Worm (Caenorhabditis elegans) whole organism, L1 larva: ENCODE measurements around the gene C23G10.10.

Experiments used
- ama-1 ChIP-seq: fragments of 150-350 bp; optimal IDR thresholded peaks from 2 replicates; lab custom pipeline; 2014
- ceh-8 ChIP-seq: fragments of 200-800 bp; sonication (Bioruptor generic); optimal IDR thresholded peaks from 2 replicates; lab custom pipeline; 2018; ENCODE audit warnings: mild to moderate bottlenecking, missing genetic modification characterization, moderate library complexity, missing compliant biosample characterization
- ceh-82 ChIP-seq, 3 experiments: fragments of 150-350 bp in 1 of 3; sonication (generic microtip) in 2 of 3; optimal IDR thresholded peaks; 2 replicates each; lab custom pipeline; 2014 to 2017; ENCODE audit warnings: missing biosample characterization in 3 of 3, missing genetic modification characterization in 3 of 3
- ceh-90 ChIP-seq: sonication (generic microtip); optimal IDR thresholded peaks from 2 replicates; lab custom pipeline; 2016; ENCODE audit warnings: missing genetic modification characterization, missing compliant biosample characterization
- efl-1 ChIP-seq, 4 experiments: fragments of 150-350 bp; optimal IDR thresholded peaks in 3 of 4; peaks in 1 of 4; 1 replicate in 1 of 4; 2 replicates in 3 of 4; lab custom pipeline; 2014; ENCODE audit warnings: missing biosample characterization in 2 of 4, missing genetic modification characterization in 2 of 4, missing genetic modification reagents in 2 of 4
- elt-2 ChIP-seq: sonication (generic microtip); optimal IDR thresholded peaks from 2 replicates; lab custom pipeline; 2016; ENCODE audit warnings: missing genetic modification characterization, mild to moderate bottlenecking, inconsistent platforms, missing compliant biosample characterization, missing genetic modification reagents
- fkh-10 ChIP-seq: sonication (generic microtip); optimal IDR thresholded peaks from 2 replicates; lab custom pipeline; 2017; ENCODE audit warnings: missing biosample characterization, missing genetic modification reagents, missing genetic modification characterization
- lin-14 ChIP-seq: fragments of 200-800 bp; sonication (Bioruptor generic); optimal IDR thresholded peaks from 2 replicates; lab custom pipeline; 2018; ENCODE audit warnings: mild to moderate bottlenecking, missing genetic modification characterization, moderate library complexity, missing compliant biosample characterization
- lin-15B ChIP-seq: fragments of 150-350 bp; sonication (generic microtip); optimal IDR thresholded peaks from 3 replicates; lab custom pipeline; 2014; ENCODE audit warnings: missing biosample characterization, missing genetic modification characterization
- lin-35 ChIP-seq, 2 experiments: fragments of 150-350 bp; optimal IDR thresholded peaks; 2 replicates each; lab custom pipeline; 2014; ENCODE audit warnings: missing biosample characterization in 2 of 2, missing genetic modification characterization in 2 of 2, missing genetic modification reagents in 2 of 2
- lsy-2 ChIP-seq, 2 experiments: fragments of 150-350 bp; optimal IDR thresholded peaks; 2 replicates each; lab custom pipeline; 2014; ENCODE audit warnings: missing biosample characterization in 2 of 2, missing genetic modification characterization in 2 of 2
- mdl-1 ChIP-seq, 2 experiments: fragments of 150-350 bp; optimal IDR thresholded peaks; 2 replicates each; lab custom pipeline; 2014 to 2017; ENCODE audit warnings: missing biosample characterization in 2 of 2, missing genetic modification characterization in 2 of 2, inconsistent platforms in 1 of 2
- mep-1 ChIP-seq: fragments of 150-350 bp; optimal IDR thresholded peaks from 2 replicates; lab custom pipeline; 2014; ENCODE audit warnings: missing biosample characterization, missing genetic modification characterization
- nhr-11 ChIP-seq: fragments of 150-350 bp; optimal IDR thresholded peaks from 2 replicates; lab custom pipeline; 2014; ENCODE audit warnings: missing biosample characterization, missing genetic modification characterization
- nhr-19 ChIP-seq: fragments of 200-800 bp; sonication (Bioruptor generic); conservative IDR thresholded peaks from 2 replicates; pipeline ENCODE4 v1.3.6; 2022; ENCODE audit warnings: missing genetic modification characterization, missing compliant biosample characterization
- nhr-28 ChIP-seq: fragments of 150-350 bp; optimal IDR thresholded peaks from 2 replicates; lab custom pipeline; 2014; ENCODE audit warnings: missing biosample characterization, missing genetic modification characterization
- nhr-47 ChIP-seq: sonication (generic microtip); optimal IDR thresholded peaks from 2 replicates; lab custom pipeline; 2016; ENCODE audit warnings: mild to moderate bottlenecking, missing genetic modification characterization, moderate library complexity, missing compliant biosample characterization
- nhr-76 ChIP-seq: sonication (generic microtip); optimal IDR thresholded peaks from 2 replicates; lab custom pipeline; 2017; ENCODE audit warnings: missing biosample characterization, missing genetic modification characterization
- nhr-90 ChIP-seq: sonication (generic microtip); optimal IDR thresholded peaks from 2 replicates; lab custom pipeline; 2016; ENCODE audit warnings: mild to moderate bottlenecking, missing genetic modification characterization, missing compliant biosample characterization; ENCODE audit not compliant: poor library complexity
- rnt-1 ChIP-seq: sonication (generic microtip); optimal IDR thresholded peaks from 2 replicates; lab custom pipeline; 2016; ENCODE audit warnings: mild to moderate bottlenecking, missing genetic modification characterization, moderate library complexity, missing compliant biosample characterization
- skn-1 ChIP-seq: fragments of 150-350 bp; optimal IDR thresholded peaks from 2 replicates; lab custom pipeline; 2014; ENCODE audit warnings: missing biosample characterization, missing genetic modification characterization
- snu-23 ChIP-seq: sonication (generic microtip); optimal IDR thresholded peaks from 2 replicates; lab custom pipeline; 2016; ENCODE audit warnings: missing genetic modification characterization, missing compliant biosample characterization
- tlp-1 ChIP-seq: fragments of 150-350 bp; optimal IDR thresholded peaks from 2 replicates; lab custom pipeline; 2014; ENCODE audit warnings: missing biosample characterization, missing genetic modification characterization
- xbp-1 ChIP-seq: sonication (generic microtip); optimal IDR thresholded peaks from 2 replicates; lab custom pipeline; 2016; ENCODE audit warnings: missing genetic modification characterization, missing compliant biosample characterization

C23G10.10 gene

DNA sequence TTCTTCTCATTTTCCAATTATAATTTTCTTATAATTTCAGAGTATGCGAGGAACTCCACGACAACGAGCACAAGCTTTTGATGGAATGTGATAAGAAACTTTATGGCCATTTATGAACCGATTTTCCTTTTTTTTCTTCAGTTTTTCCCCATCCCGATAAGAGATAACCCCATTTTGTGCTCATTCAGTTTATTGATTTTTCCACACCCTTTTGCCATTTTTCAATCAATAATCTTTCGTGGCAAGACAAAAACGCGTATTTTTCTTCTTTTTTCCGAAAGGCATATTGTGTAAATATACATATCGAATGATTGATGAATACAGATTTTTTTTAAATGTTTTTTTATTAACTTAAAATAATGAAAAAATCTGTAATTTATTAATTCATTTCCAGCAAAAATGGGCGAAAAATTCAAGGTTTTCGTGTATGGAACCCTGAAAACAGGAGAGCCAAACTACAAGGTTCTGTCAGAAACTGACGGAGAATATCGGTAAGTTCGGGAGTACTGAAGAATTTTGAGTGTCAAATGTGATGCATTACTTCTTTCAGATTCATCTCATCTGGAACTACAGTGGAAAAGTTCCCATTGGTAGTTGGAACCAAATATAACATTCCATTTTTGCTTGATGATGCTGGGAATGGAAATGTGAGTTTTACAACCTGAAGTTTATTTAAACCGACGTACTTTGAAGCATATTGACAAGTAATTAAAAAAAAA lies 49.4 kb downstream of the C23G10.10 start, which contains the start of gene F42A10.9:
F42A10.9 (plus strand) TSS at position 321 of the 719 bp plus-strand sequence.
- TF ChIP-seq lsy-2 (tag; optimal IDR thresholded peaks at IDR 0.05; lab: Kevin White, UChicago) (peak in 1 of 2 experiments; percentile 18), lin-14 (no peak), lin-15B (tag; lab: Kevin White, UChicago) (no peak), nhr-28 (no peak), xbp-1 (tag; lab: Kevin White, UChicago) (no peak), nhr-47 (tag; lab: Kevin White, UChicago) (peak; percentile 5), elt-2 (tag; lab: Kevin White, UChicago) (peak; percentile 4), rnt-1 (tag; lab: Kevin White, UChicago) (no peak), nhr-19 (no peak), nhr-90 (tag; lab: Kevin White, UChicago) (peak; percentile 25), efl-1 (optimal IDR thresholded peaks at IDR 0.05; lab: Kevin White, UChicago) (no peak), efl-1 (GFP tag; optimal IDR thresholded peaks at IDR 0.05 in 1 of 2; lab: Kevin White, UChicago) (peak in 1 of 2 experiments; percentile 38), ama-1 (lab: Kevin White, UChicago) (peak; percentile 50), ceh-8 (GFP tag; lab: Kevin White, UChicago) (no peak), mep-1 (tag; lab: Kevin White, UChicago) (peak; percentile 45)

DNA sequence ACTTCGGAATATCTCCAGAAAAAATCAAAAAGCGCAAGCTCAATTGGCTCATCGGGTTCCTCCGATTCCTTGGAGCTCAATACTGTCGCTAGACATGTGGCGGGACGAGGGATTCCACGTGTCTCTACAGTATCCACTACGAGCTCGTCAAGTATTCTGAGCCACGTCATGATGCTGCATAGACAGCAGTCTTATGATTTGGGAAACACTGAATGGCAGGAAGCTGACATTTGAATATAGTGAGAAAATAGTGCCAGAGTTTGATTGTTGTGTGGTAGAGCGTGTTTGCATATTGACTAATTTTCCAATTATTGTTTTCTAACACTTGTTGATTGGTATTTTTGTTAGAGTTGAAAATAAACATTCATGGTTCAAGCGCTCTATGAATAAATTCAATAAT lies 50.4 kb downstream of the C23G10.10 start:
- TF ChIP-seq snu-23 (no peak), nhr-76 (no peak), ceh-82 (tag; optimal IDR thresholded peaks at IDR 0.05; lab: Kevin White, UChicago) (no peak), skn-1 (tag; lab: Kevin White, UChicago) (no peak), ceh-90 (tag; lab: Kevin White, UChicago) (no peak), lin-35 (GFP tag; optimal IDR thresholded peaks at IDR 0.05; lab: Kevin White, UChicago) (no peak), fkh-10 (GFP tag; lab: Kevin White, UChicago) (no peak), tlp-1 (tag; lab: Kevin White, UChicago) (no peak), nhr-11 (tag; lab: Kevin White, UChicago) (no peak), mdl-1 (tag; optimal IDR thresholded peaks at IDR 0.05; lab: Kevin White, UChicago) (no peak)
